Worm (Caenorhabditis elegans): ENCODE data around the gene sru-6.

ce11 chrIV:9490320-9490719, at the start of gene sru-6:
- no peak for TF ChIP-seq die-1 (tag; optimal IDR thresholded peaks at IDR 0.05)
- no peak for TF ChIP-seq nhr-179 (tag; optimal IDR thresholded peaks at IDR 0.05)
- no peak for TF ChIP-seq D2030.7 (GFP tag; IDR thresholded peaks at IDR 0.05)
- no peak for TF ChIP-seq F55B11.4 (tag; optimal IDR thresholded peaks at IDR 0.05; ENCODE audit: borderline replicate concordance, insufficient read depth)
- no peak for TF ChIP-seq K12H6.12 (tag; optimal IDR thresholded peaks at IDR 0.05)
- TF ChIP-seq ama-1 (optimal IDR thresholded peaks at IDR 0.05): no peak
- no peak for TF ChIP-seq ama-1 (GFP tag; optimal IDR thresholded peaks at IDR 0.05)
- TF ChIP-seq mel-28 (tag; optimal IDR thresholded peaks at IDR 0.05; ENCODE audit: borderline replicate concordance): no peak

Measured in whole organism, young adult.